Fruit fly (Drosophila melanogaster) whole organism, pupa: ENCODE data around the gene CG18641.
A peak's percentile ranks its signal among the peaks of the same experiment; 100 is the strongest.

ENCODE experiments used
- CG10348 ChIP-seq: fragments of 200-800 bp; sonication (Bioruptor generic); IDR thresholded peaks from 2 replicates; pipeline ENCODE4 v1.3.6; 2022; ENCODE audit warnings: missing biosample characterization, missing genetic modification characterization
- CG13204 ChIP-seq: fragments of 200-800 bp; sonication (Bioruptor generic); optimal IDR thresholded peaks from 2 replicates; lab custom pipeline; 2018; ENCODE audit warnings: missing biosample characterization, mild to moderate bottlenecking, missing genetic modification characterization, moderate library complexity
- CG14655 ChIP-seq: fragments of 200-800 bp; sonication (Bioruptor generic); optimal IDR thresholded peaks from 3 replicates; lab custom pipeline; 2017; ENCODE audit warnings: mild to moderate bottlenecking, missing biosample characterization, missing genetic modification reagents, missing genetic modification characterization
- CG32121 ChIP-seq: fragments of 200-800 bp; sonication (Bioruptor generic); IDR thresholded peaks from 2 replicates; pipeline ENCODE4 v1.3.6; 2022; ENCODE audit warnings: missing biosample characterization, missing genetic modification characterization
- CG8159 ChIP-seq: fragments of 200-800 bp; sonication (Bioruptor generic); optimal IDR thresholded peaks from 3 replicates; lab custom pipeline; 2018; ENCODE audit warnings: missing biosample characterization, mild to moderate bottlenecking, missing genetic modification characterization, moderate library complexity
- CG9948 ChIP-seq: fragments of 200-800 bp; sonication (Bioruptor generic); optimal IDR thresholded peaks from 2 replicates; lab custom pipeline; 2018; ENCODE audit warnings: missing biosample characterization, mild to moderate bottlenecking, missing genetic modification characterization, moderate library complexity
- EcR ChIP-seq: fragments of 200-800 bp; sonication (Bioruptor generic); optimal IDR thresholded peaks from 3 replicates; lab custom pipeline; 2019; ENCODE audit warnings: missing biosample characterization, missing genetic modification characterization, mild to moderate bottlenecking, moderate library complexity, missing genetic modification reagents
- Pif1B ChIP-seq: fragments of 200-800 bp; sonication (Bioruptor generic); optimal IDR thresholded peaks from 3 replicates; lab custom pipeline; 2016; ENCODE audit warnings: missing biosample characterization, missing genetic modification characterization
- gl ChIP-seq: fragments of 200-800 bp; sonication (Bioruptor generic); optimal IDR thresholded peaks from 2 replicates; lab custom pipeline; 2018; ENCODE audit warnings: missing biosample characterization, mild to moderate bottlenecking, missing genetic modification characterization

dm6 chr2L:2365655-2366214 lies 49.4 kb downstream of the CG18641 start:
- TF ChIP-seq EcR (no peak), CG13204 (GFP tag; lab: Kevin White, UChicago) (no peak), CG14655 (GFP tag; lab: Kevin White, UChicago) (peak; percentile 38), CG8159 (tag; lab: Kevin White, UChicago) (peak; percentile 51), gl (tag; lab: Kevin White, UChicago) (no peak), Pif1B (GFP tag; lab: Kevin White, UChicago) (peak; percentile 25), CG32121 (GFP tag; lab: Robert Waterston, UW) (no peak), CG9948 (tag; lab: Kevin White, UChicago) (peak; percentile 41), CG10348 (GFP tag; lab: Robert Waterston, UW) (no peak)
